Worm (Caenorhabditis elegans): ENCODE measurements around the gene hda-5.
A peak's percentile ranks its signal among the peaks of the same experiment; 100 is the strongest.

The hda-5 gene

DNA sequence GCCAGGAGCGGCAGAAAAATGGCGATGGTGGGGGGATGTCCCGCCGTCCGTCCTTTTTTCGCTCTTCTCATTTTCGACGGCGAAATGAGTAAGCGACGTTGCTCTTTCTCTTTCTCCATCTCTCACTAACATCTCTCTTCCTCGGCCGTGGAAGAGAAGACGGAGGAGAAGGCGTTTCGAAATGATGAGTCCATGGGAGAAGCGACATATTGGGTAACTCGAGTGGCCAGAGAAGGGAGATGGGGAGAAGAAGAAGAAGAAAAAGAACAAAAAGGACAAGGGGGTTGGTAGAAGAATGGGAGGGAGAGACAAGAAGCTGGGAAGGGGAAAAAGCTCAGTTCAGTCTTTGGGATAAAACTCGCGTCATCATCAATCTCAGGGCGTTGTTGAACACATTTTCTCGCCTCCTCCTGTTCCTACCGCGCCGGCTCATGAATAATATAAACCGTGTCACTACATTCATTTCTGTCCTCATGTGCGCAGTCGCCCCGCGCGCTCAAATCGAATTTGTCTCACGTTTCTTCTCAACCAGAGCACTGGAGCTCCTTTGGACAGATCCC, 47.1 kb upstream of the hda-5 start:
- TF ChIP-seq R02D3.7 (tag; optimal IDR thresholded peaks at IDR 0.05), result no peak
- TF ChIP-seq jun-1 (tag; optimal IDR thresholded peaks at IDR 0.05), result no peak
- peak; percentile 72 for TF ChIP-seq nfya-1 (tag; optimal IDR thresholded peaks at IDR 0.05; ENCODE audit: insufficient read depth)
- TF ChIP-seq fkh-10 (GFP tag; optimal IDR thresholded peaks at IDR 0.05), result no peak
- peak; percentile 33 for TF ChIP-seq unc-62 (GFP tag; optimal IDR thresholded peaks at IDR 0.05)
- no peak for TF ChIP-seq mml-1 (tag; optimal IDR thresholded peaks at IDR 0.05)
- no peak for TF ChIP-seq nhr-77 (tag; optimal IDR thresholded peaks at IDR 0.05)
- TF ChIP-seq lin-39 (tag; optimal IDR thresholded peaks at IDR 0.05), result peak; percentile 52
- TF ChIP-seq nhr-25 (tag; optimal IDR thresholded peaks at IDR 0.05), result no peak
- no peak for TF ChIP-seq ceh-28 (tag; optimal IDR thresholded peaks at IDR 0.05)
- TF ChIP-seq fkh-2 (tag; optimal IDR thresholded peaks at IDR 0.05), result no peak
- TF ChIP-seq lin-15B (tag; optimal IDR thresholded peaks at IDR 0.05), result peak; percentile 29
- peak; percentile 68 for TF ChIP-seq hmg-11 (tag; optimal IDR thresholded peaks at IDR 0.05)
- peak; percentile 56 for TF ChIP-seq sea-2 (GFP tag; optimal IDR thresholded peaks at IDR 0.05)
- TF ChIP-seq nhr-43 (tag; optimal IDR thresholded peaks at IDR 0.05; ENCODE audit: poor library complexity, severe bottlenecking), result no peak

DNA sequence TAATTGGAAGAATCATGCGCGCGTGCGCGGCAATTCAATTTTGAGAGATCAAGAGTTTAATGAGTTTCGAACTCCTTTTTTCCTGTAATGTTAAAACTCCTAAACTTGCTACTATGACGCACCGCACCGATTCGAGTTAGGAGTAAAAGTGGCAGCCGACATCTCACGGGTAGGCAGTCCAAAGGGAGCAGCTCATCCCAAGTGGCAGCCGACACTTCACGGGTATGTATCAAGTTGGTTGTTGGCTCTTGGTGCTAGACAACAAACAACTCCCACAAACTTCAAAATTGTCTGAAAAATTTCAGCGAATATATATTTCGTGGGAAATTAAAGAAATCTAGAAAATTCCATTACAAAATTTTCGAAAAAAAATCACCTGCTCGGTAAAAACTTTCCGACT, 45.7 kb upstream of the hda-5 start:
- TF ChIP-seq ZK546.5 (tag; optimal IDR thresholded peaks at IDR 0.05) (no peak), snpc-4 (tag; optimal IDR thresholded peaks at IDR 0.05) (peak; percentile 58)

DNA sequence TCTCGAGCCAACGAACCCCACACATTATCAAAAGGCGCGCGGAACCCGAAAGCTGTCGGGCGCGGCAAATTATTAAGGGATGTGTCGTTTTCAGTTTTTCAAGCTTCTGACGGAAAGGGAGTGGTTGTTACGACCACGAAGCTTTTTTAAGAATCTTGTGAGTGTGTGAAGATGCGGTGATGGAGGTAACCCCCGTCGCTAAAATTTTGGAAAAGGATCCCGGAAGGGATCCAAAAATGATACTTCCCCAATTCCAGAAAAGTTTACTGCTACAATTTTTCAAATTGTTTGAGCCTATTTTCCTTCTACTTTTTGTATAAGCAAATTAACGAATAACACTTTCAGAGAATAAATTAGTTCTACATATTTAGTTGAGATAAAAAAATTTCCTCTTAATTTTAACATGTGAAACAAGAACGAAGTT, 42.1 kb upstream of the hda-5 start:
- TF ChIP-seq eor-1 (tag; optimal IDR thresholded peaks at IDR 0.05) (peak in 1 of 2 experiments; percentile 11), ztf-11 (tag; optimal IDR thresholded peaks at IDR 0.05) (no peak), pha-4 (tag; optimal IDR thresholded peaks at IDR 0.05) (peak; percentile 94), fkh-10 (GFP tag; optimal IDR thresholded peaks at IDR 0.05) (no peak), lin-39 (tag; optimal IDR thresholded peaks at IDR 0.05) (peak; percentile 68), nhr-67 (tag; optimal IDR thresholded peaks at IDR 0.05) (no peak), ceh-16 (tag; optimal IDR thresholded peaks at IDR 0.05) (peak; percentile 67), nhr-11 (tag; optimal IDR thresholded peaks at IDR 0.05) (no peak), ceh-82 (tag; optimal IDR thresholded peaks at IDR 0.05) (no peak), jun-1 (tag; optimal IDR thresholded peaks at IDR 0.05) (no peak), pqm-1 (tag; optimal IDR thresholded peaks at IDR 0.05) (no peak), tbx-2 (tag; optimal IDR thresholded peaks at IDR 0.05) (peak; percentile 54), ceh-28 (tag; optimal IDR thresholded peaks at IDR 0.05) (no peak), unc-62 (GFP tag; optimal IDR thresholded peaks at IDR 0.05) (no peak), ama-1 (optimal IDR thresholded peaks at IDR 0.05) (peak; percentile 100), ceh-9 (tag; optimal IDR thresholded peaks at IDR 0.05) (no peak), nhr-237 (tag; optimal IDR thresholded peaks at IDR 0.05) (no peak), nhr-25 (tag; optimal IDR thresholded peaks at IDR 0.05) (peak; percentile 80), daf-12 (tag; optimal IDR thresholded peaks at IDR 0.05) (no peak), elt-1 (tag; optimal IDR thresholded peaks at IDR 0.05) (no peak), snpc-4 (tag; optimal IDR thresholded peaks at IDR 0.05) (peak; percentile 77), skn-1 (tag; optimal IDR thresholded peaks at IDR 0.05) (no peak), mml-1 (tag; optimal IDR thresholded peaks at IDR 0.05) (no peak), nhr-76 (tag; optimal IDR thresholded peaks at IDR 0.05) (no peak), nhr-43 (tag; optimal IDR thresholded peaks at IDR 0.05; ENCODE audit: poor library complexity, severe bottlenecking) (no peak), lsy-12 (tag; optimal IDR thresholded peaks at IDR 0.05) (no peak), elt-2 (tag; optimal IDR thresholded peaks at IDR 0.05) (peak; percentile 29), zag-1 (tag; optimal IDR thresholded peaks at IDR 0.05) (no peak), mdl-1 (tag; optimal IDR thresholded peaks at IDR 0.05) (no peak), fos-1 (tag; optimal IDR thresholded peaks at IDR 0.05) (peak; percentile 65), elt-3 (tag; optimal IDR thresholded peaks at IDR 0.05) (no peak), lin-15B (tag; optimal IDR thresholded peaks at IDR 0.05) (no peak), aly-2 (tag; optimal IDR thresholded peaks at IDR 0.05) (no peak), nfya-1 (tag; optimal IDR thresholded peaks at IDR 0.05; ENCODE audit: insufficient read depth) (peak; percentile 83), ztf-4 (tag; optimal IDR thresholded peaks at IDR 0.05) (peak; percentile 83), R02D3.7 (tag; optimal IDR thresholded peaks at IDR 0.05) (no peak)
